Worm (Caenorhabditis elegans) whole organism, L3 larva: ENCODE results near the gene clp-7.

ENCODE experiments used
- aly-2 ChIP-seq: fragments of 150-350 bp; optimal IDR thresholded peaks from 2 replicates; lab custom pipeline; 2014; ENCODE audit warnings: missing biosample characterization, missing genetic modification characterization
- ceh-9 ChIP-seq: sonication (generic microtip); optimal IDR thresholded peaks from 2 replicates; lab custom pipeline; 2018; ENCODE audit warnings: missing biosample characterization, missing genetic modification characterization
- egl-27 ChIP-seq: sonication (generic microtip); optimal IDR thresholded peaks from 4 replicates; lab custom pipeline; 2017; ENCODE audit warnings: missing biosample characterization, missing genetic modification reagents, missing genetic modification characterization
- fos-1 ChIP-seq: fragments of 150-350 bp; optimal IDR thresholded peaks from 2 replicates; lab custom pipeline; 2014; ENCODE audit warnings: missing biosample characterization, missing genetic modification characterization
- nhr-76 ChIP-seq: fragments of 150-350 bp; sonication (generic microtip); optimal IDR thresholded peaks from 5 replicates; lab custom pipeline; 2014; ENCODE audit warnings: missing biosample characterization, missing genetic modification characterization

- TF ChIP-seq fos-1 (tag; lab: Kevin White, UChicago) (no peak), egl-27 (tag; lab: Kevin White, UChicago) (no peak), aly-2 (no peak), ceh-9 (no peak), nhr-76 (no peak)
Observed at ce11 chrIV:1455006-1455405, 9.2 kb upstream of the clp-7 start.
